Fruit fly (Drosophila melanogaster) whole organism, embryonic: ENCODE measurements around the gene CG31102.
A peak's percentile ranks its signal among the peaks of the same experiment; 100 is the strongest.

Source experiments
- Abd-B ChIP-seq: fragments of 200-800 bp; sonication (Bioruptor generic); optimal IDR thresholded peaks from 2 replicates; lab custom pipeline; 2018; ENCODE audit warnings: missing biosample characterization, mild to moderate bottlenecking, missing genetic modification characterization, moderate library complexity
- Ada2b ChIP-seq: fragments of 200-800 bp; sonication (Bioruptor generic); IDR thresholded peaks from 2 replicates; pipeline ENCODE4 v1.3.6; 2022; ENCODE audit warnings: missing biosample characterization, missing genetic modification characterization
- Atf6 ChIP-seq: fragments of 200-800 bp; sonication (Bioruptor generic); IDR thresholded peaks from 2 replicates; pipeline ENCODE4 v1.3.6; 2022; ENCODE audit warnings: missing biosample characterization, missing genetic modification characterization
- BEAF-32 ChIP-seq: fragments of 200-800 bp; sonication (Bioruptor generic); optimal IDR thresholded peaks from 3 replicates; lab custom pipeline; 2017; ENCODE audit warnings: missing biosample characterization, missing genetic modification characterization, mild to moderate bottlenecking, moderate library complexity, missing genetic modification reagents
- CG10431 ChIP-seq: fragments of 200-800 bp; sonication (Bioruptor generic); optimal IDR thresholded peaks from 3 replicates; lab custom pipeline; 2018; ENCODE audit warnings: missing biosample characterization, mild to moderate bottlenecking, missing genetic modification characterization
- CG12299 ChIP-seq: fragments of 200-800 bp; sonication (Bioruptor generic); optimal IDR thresholded peaks from 2 replicates; lab custom pipeline; 2018; ENCODE audit warnings: missing biosample characterization, mild to moderate bottlenecking, missing genetic modification characterization
- CG12391 ChIP-seq: fragments of 200-800 bp; sonication (Bioruptor generic); optimal IDR thresholded peaks from 3 replicates; lab custom pipeline; 2018; ENCODE audit warnings: missing biosample characterization, mild to moderate bottlenecking, missing genetic modification characterization, moderate library complexity
- CG12744 ChIP-seq: fragments of 200-800 bp; sonication (Bioruptor generic); optimal IDR thresholded peaks from 2 replicates; lab custom pipeline; 2016; ENCODE audit warnings: missing biosample characterization, missing genetic modification characterization
- CG13123 ChIP-seq: fragments of 200-800 bp; sonication (Bioruptor generic); optimal IDR thresholded peaks from 2 replicates; lab custom pipeline; 2016; ENCODE audit warnings: missing biosample characterization, missing genetic modification characterization
- CG15479 ChIP-seq: fragments of 200-800 bp; sonication (Bioruptor generic); optimal IDR thresholded peaks from 3 replicates; lab custom pipeline; 2019; ENCODE audit warnings: missing biosample characterization, mild to moderate bottlenecking, missing genetic modification characterization, moderate library complexity
- CG1647 ChIP-seq: fragments of 200-800 bp; sonication (Bioruptor generic); optimal IDR thresholded peaks from 3 replicates; lab custom pipeline; 2016; ENCODE audit warnings: missing biosample characterization, missing genetic modification characterization
- CG16779 ChIP-seq: fragments of 200-800 bp; sonication (Bioruptor generic); IDR thresholded peaks from 2 replicates; pipeline ENCODE4 v1.3.6; 2022; ENCODE audit warnings: missing biosample characterization, missing genetic modification characterization
- CG1792 ChIP-seq: fragments of 200-800 bp; sonication (Bioruptor generic); optimal IDR thresholded peaks from 2 replicates; lab custom pipeline; 2016; ENCODE audit warnings: missing biosample characterization, missing genetic modification characterization
- CG2889 ChIP-seq: fragments of 200-800 bp; sonication (Bioruptor generic); IDR thresholded peaks from 3 replicates; pipeline ENCODE4 v1.3.6; 2022; ENCODE audit warnings: missing biosample characterization, missing genetic modification characterization
- CG32767 ChIP-seq: fragments of 200-800 bp; sonication (Bioruptor generic); IDR thresholded peaks from 2 replicates; pipeline ENCODE4 v1.3.6; 2022; ENCODE audit warnings: missing biosample characterization, missing genetic modification characterization
- CG4404 ChIP-seq: fragments of 200-800 bp; sonication (Bioruptor generic); IDR thresholded peaks from 2 replicates; pipeline ENCODE4 v1.3.6; 2022; ENCODE audit warnings: missing biosample characterization, missing genetic modification characterization
- CG7963 ChIP-seq: fragments of 200-800 bp; sonication (Bioruptor generic); IDR thresholded peaks from 3 replicates; pipeline ENCODE4 v1.3.6; 2022; ENCODE audit warnings: missing biosample characterization, missing genetic modification characterization; ENCODE audit not compliant: partially characterized antibody
- CG8281 ChIP-seq: fragments of 200-800 bp; sonication (Bioruptor generic); optimal IDR thresholded peaks from 2 replicates; lab custom pipeline; 2018; ENCODE audit warnings: missing biosample characterization, mild to moderate bottlenecking, missing genetic modification characterization, moderate library complexity
- CG9215 ChIP-seq: fragments of 200-800 bp; sonication (Bioruptor generic); IDR thresholded peaks from 2 replicates; pipeline ENCODE4 v1.3.6; 2022; ENCODE audit warnings: missing biosample characterization, missing genetic modification characterization
- D ChIP-seq, 2 experiments: fragments of 200-800 bp in 1 of 2; fragments of >200 bp in 1 of 2; sonication (Bioruptor generic) in 1 of 2; optimal IDR thresholded peaks; 2 replicates in 1 of 2; 3 replicates in 1 of 2; lab custom pipeline; 2017; ENCODE audit warnings: mild to moderate bottlenecking in 1 of 2, missing biosample characterization in 1 of 2, missing genetic modification characterization in 1 of 2, missing genetic modification reagents in 1 of 2
- Fer1 ChIP-seq: fragments of 200-800 bp; sonication (Bioruptor generic); optimal IDR thresholded peaks from 2 replicates; lab custom pipeline; 2017; ENCODE audit warnings: missing biosample characterization, mild to moderate bottlenecking, missing genetic modification characterization
- Fer2 ChIP-seq: fragments of 200-800 bp; sonication (Bioruptor generic); optimal IDR thresholded peaks from 2 replicates; lab custom pipeline; 2018; ENCODE audit warnings: missing biosample characterization, mild to moderate bottlenecking, missing genetic modification characterization, moderate library complexity
- Hmx ChIP-seq: fragments of 200-800 bp; sonication (Bioruptor generic); optimal IDR thresholded peaks from 2 replicates; lab custom pipeline; 2016; ENCODE audit warnings: missing biosample characterization, missing genetic modification characterization
- Mad ChIP-seq: fragments of 200-800 bp; sonication (Bioruptor generic); optimal IDR thresholded peaks from 2 replicates; lab custom pipeline; 2016; ENCODE audit warnings: missing biosample characterization, missing genetic modification characterization
- PHDP ChIP-seq: fragments of 200-800 bp; sonication (Bioruptor generic); optimal IDR thresholded peaks from 3 replicates; lab custom pipeline; 2018; ENCODE audit warnings: missing biosample characterization, mild to moderate bottlenecking, missing genetic modification characterization, moderate library complexity
- Poxn ChIP-seq: fragments of 200-800 bp; sonication (Bioruptor generic); IDR thresholded peaks from 2 replicates; pipeline ENCODE4 v1.3.6; 2022; ENCODE audit warnings: missing biosample characterization, missing genetic modification characterization
- ab ChIP-seq: fragments of 200-800 bp; sonication (Bioruptor generic); optimal IDR thresholded peaks from 2 replicates; lab custom pipeline; 2016; ENCODE audit warnings: missing biosample characterization, missing genetic modification characterization
- ac ChIP-seq: fragments of 200-800 bp; sonication (Bioruptor generic); optimal IDR thresholded peaks from 3 replicates; lab custom pipeline; 2017; ENCODE audit warnings: missing biosample characterization, mild to moderate bottlenecking, missing genetic modification characterization
- bowl ChIP-seq: fragments of 200-800 bp; sonication (Bioruptor generic); IDR thresholded peaks from 2 replicates; pipeline ENCODE4 v1.3.6; 2022; ENCODE audit warnings: missing biosample characterization, missing genetic modification characterization
- crol ChIP-seq: fragments of 200-800 bp; sonication (Bioruptor generic); IDR thresholded peaks from 2 replicates; pipeline ENCODE4 v1.3.6; 2022; ENCODE audit warnings: missing biosample characterization, missing genetic modification characterization
- ftz-f1 ChIP-seq: fragments of 200-800 bp; sonication (Bioruptor generic); optimal IDR thresholded peaks from 2 replicates; lab custom pipeline; 2016; ENCODE audit warnings: missing biosample characterization, missing genetic modification characterization
- gcm ChIP-seq: fragments of 200-800 bp; sonication (Bioruptor generic); optimal IDR thresholded peaks from 2 replicates; lab custom pipeline; 2019; ENCODE audit warnings: missing biosample characterization, mild to moderate bottlenecking, missing genetic modification characterization, moderate library complexity
- lmd ChIP-seq: fragments of 200-800 bp; sonication (Bioruptor generic); IDR thresholded peaks from 2 replicates; pipeline ENCODE4 v1.3.6; 2022; ENCODE audit warnings: missing biosample characterization, missing genetic modification characterization
- lola ChIP-seq, 3 experiments: fragments of >200 bp in 2 of 3; fragments of 200-800 bp in 1 of 3; sonication (Bioruptor generic) in 1 of 3; optimal IDR thresholded peaks; 2 replicates each; lab custom pipeline; 2017 to 2019; ENCODE audit warnings: missing biosample characterization in 3 of 3, missing genetic modification characterization in 3 of 3, mild to moderate bottlenecking in 1 of 3, moderate library complexity in 1 of 3
- oc ChIP-seq: fragments of 200-800 bp; sonication (Bioruptor generic); optimal IDR thresholded peaks from 2 replicates; lab custom pipeline; 2018; ENCODE audit warnings: missing biosample characterization, mild to moderate bottlenecking, missing genetic modification characterization, moderate library complexity
- org-1 ChIP-seq: fragments of 200-800 bp; sonication (Bioruptor generic); optimal IDR thresholded peaks from 2 replicates; lab custom pipeline; 2017; ENCODE audit warnings: missing biosample characterization, missing genetic modification characterization
- pb ChIP-seq: fragments of 200-800 bp; sonication (Bioruptor generic); optimal IDR thresholded peaks from 3 replicates; lab custom pipeline; 2016; ENCODE audit warnings: missing biosample characterization, missing genetic modification characterization
- pnt ChIP-seq: fragments of 200-800 bp; sonication (Bioruptor generic); optimal IDR thresholded peaks from 3 replicates; lab custom pipeline; 2016; ENCODE audit warnings: missing biosample characterization, missing genetic modification characterization
- pros ChIP-seq: fragments of 200-800 bp; sonication (Bioruptor generic); optimal IDR thresholded peaks from 3 replicates; lab custom pipeline; 2019; ENCODE audit warnings: missing biosample characterization, mild to moderate bottlenecking, missing genetic modification characterization, moderate library complexity
- seq ChIP-seq: fragments of 200-800 bp; sonication (Bioruptor generic); IDR thresholded peaks from 2 replicates; pipeline ENCODE4 v1.3.6; 2022; ENCODE audit warnings: missing biosample characterization, missing genetic modification characterization
- sisA ChIP-seq: fragments of 200-800 bp; sonication (Bioruptor generic); IDR thresholded peaks from 2 replicates; pipeline ENCODE4 v1.3.6; 2022; ENCODE audit warnings: missing biosample characterization, missing genetic modification characterization
- slp2 ChIP-seq: fragments of 200-800 bp; sonication (Bioruptor generic); optimal IDR thresholded peaks from 2 replicates; lab custom pipeline; 2016; ENCODE audit warnings: missing biosample characterization, missing genetic modification characterization
- toy ChIP-seq: fragments of 200-800 bp; sonication (Bioruptor generic); IDR thresholded peaks from 2 replicates; pipeline ENCODE4 v1.3.6; 2022; ENCODE audit warnings: missing biosample characterization, missing genetic modification characterization
- tup ChIP-seq: fragments of 200-800 bp; sonication (Bioruptor generic); optimal IDR thresholded peaks from 2 replicates; lab custom pipeline; 2016; ENCODE audit warnings: missing biosample characterization, mild to moderate bottlenecking, missing genetic modification characterization, moderate library complexity
- unpg ChIP-seq: fragments of 200-800 bp; sonication (Bioruptor generic); optimal IDR thresholded peaks from 3 replicates; lab custom pipeline; 2018; ENCODE audit warnings: missing biosample characterization, mild to moderate bottlenecking, missing genetic modification characterization, moderate library complexity
- vvl ChIP-seq: fragments of 200-800 bp; sonication (Bioruptor generic); IDR thresholded peaks from 2 replicates; pipeline ENCODE4 v1.3.6; 2022; ENCODE audit warnings: missing biosample characterization, missing genetic modification characterization
- zen ChIP-seq: fragments of 200-800 bp; sonication (Bioruptor generic); optimal IDR thresholded peaks from 3 replicates; lab custom pipeline; 2018; ENCODE audit warnings: missing biosample characterization, mild to moderate bottlenecking, missing genetic modification characterization, moderate library complexity
- zf30C ChIP-seq: fragments of 200-800 bp; sonication (Bioruptor generic); optimal IDR thresholded peaks from 3 replicates; lab custom pipeline; 2018; ENCODE audit warnings: missing biosample characterization, mild to moderate bottlenecking, missing genetic modification characterization
- zfh2 ChIP-seq: fragments of 200-800 bp; sonication (Bioruptor generic); optimal IDR thresholded peaks from 2 replicates; lab custom pipeline; 2016; ENCODE audit warnings: missing biosample characterization, missing genetic modification characterization

The CG31102 gene

dm6 chr3R:25249145-25250141 is 46.0 kb downstream of the CG31102 start, which contains the start of gene Nup358 (continued):
- TF ChIP-seq CG1647 (no peak), bowl (GFP tag; lab: Robert Waterston, UW) (no peak), Hmx (GFP tag; lab: Kevin White, UChicago) (no peak), pros (no peak), BEAF-32 (GFP tag; lab: Kevin White, UChicago) (peak; percentile 95), CG7963 (GFP tag; lab: Robert Waterston, UW) (peak; percentile 97), lola (GFP tag; optimal IDR thresholded peaks at IDR 0.05; lab: Kevin White, UChicago) (no peak), CG2889 (GFP tag; lab: Robert Waterston, UW) (no peak), gcm (GFP tag; lab: Kevin White, UChicago) (no peak), D (optimal IDR thresholded peaks at IDR 0.05; lab: Kevin White, UChicago) (no peak), D (GFP tag; optimal IDR thresholded peaks at IDR 0.05; lab: Kevin White, UChicago) (no peak), oc (tag; lab: Kevin White, UChicago) (no peak), Atf6 (no peak), lmd (GFP tag; lab: Robert Waterston, UW) (no peak), Fer2 (tag; lab: Kevin White, UChicago) (no peak), vvl (GFP tag; lab: Robert Waterston, UW) (peak; percentile 17; the same call in 1 of the 2 replicates), CG15479 (GFP tag; lab: Kevin White, UChicago) (peak; percentile 70), CG1792 (no peak), CG13123 (GFP tag; lab: Kevin White, UChicago) (no peak), PHDP (tag; lab: Kevin White, UChicago) (no peak), unpg (GFP tag; lab: Kevin White, UChicago) (no peak), Ada2b (GFP tag; lab: Robert Waterston, UW) (no peak), CG16779 (GFP tag; lab: Robert Waterston, UW) (no peak), ac (no peak), CG12299 (no peak), CG4404 (GFP tag; lab: Robert Waterston, UW) (no peak), CG12744 (GFP tag; lab: Kevin White, UChicago) (no peak), sisA (GFP tag; lab: Robert Waterston, UW) (no peak), ftz-f1 (GFP tag; lab: Kevin White, UChicago) (no peak), toy (no peak), CG10431 (GFP tag; lab: Kevin White, UChicago) (no peak), zf30C (GFP tag; lab: Kevin White, UChicago) (no peak), ab (no peak), pb (GFP tag; lab: Kevin White, UChicago) (no peak), zfh2 (no peak), org-1 (GFP tag; lab: Kevin White, UChicago) (no peak), crol (no peak), slp2 (no peak), Abd-B (GFP tag; lab: Kevin White, UChicago) (peak; percentile 14), zen (tag; lab: Kevin White, UChicago) (peak; percentile 4), pnt (no peak), CG9215 (GFP tag; lab: Robert Waterston, UW) (no peak), CG12391 (tag; lab: Kevin White, UChicago) (peak; percentile 55), Poxn (GFP tag; lab: Robert Waterston, UW) (no peak), CG8281 (tag; lab: Kevin White, UChicago) (no peak), seq (GFP tag; lab: Robert Waterston, UW) (no peak), CG32767 (GFP tag; lab: Robert Waterston, UW) (no peak), Fer1 (GFP tag; lab: Kevin White, UChicago) (no peak), Mad (GFP tag; lab: Kevin White, UChicago) (no peak), tup (GFP tag; lab: Kevin White, UChicago) (no peak)
